Fruit fly (Drosophila melanogaster) whole organism, embryonic: ENCODE measurements around the gene CG32192.

Experiments used
- Atf-2 ChIP-seq: fragments of 200-800 bp; sonication (Bioruptor generic); optimal IDR thresholded peaks from 2 replicates; lab custom pipeline; 2016; ENCODE audit warnings: missing biosample characterization, missing genetic modification characterization
- Atf3 ChIP-seq: fragments of 200-800 bp; sonication (Bioruptor generic); optimal IDR thresholded peaks from 3 replicates; lab custom pipeline; 2016; ENCODE audit warnings: missing biosample characterization, missing genetic modification characterization
- CG10321 ChIP-seq: fragments of 200-800 bp; sonication (Bioruptor generic); IDR thresholded peaks from 2 replicates; pipeline ENCODE4 v1.3.6; 2022; ENCODE audit warnings: missing biosample characterization, missing genetic modification characterization
- CG10462 ChIP-seq: fragments of 200-800 bp; sonication (Bioruptor generic); optimal IDR thresholded peaks from 2 replicates; lab custom pipeline; 2016; ENCODE audit warnings: missing biosample characterization, missing genetic modification characterization
- CG10543 ChIP-seq: fragments of 200-800 bp; sonication (Bioruptor generic); optimal IDR thresholded peaks from 3 replicates; lab custom pipeline; 2017; ENCODE audit warnings: missing biosample characterization, mild to moderate bottlenecking, missing genetic modification characterization, moderate library complexity
- CG1233 ChIP-seq: fragments of 200-800 bp; sonication (Bioruptor generic); optimal IDR thresholded peaks from 4 replicates; lab custom pipeline; 2018; ENCODE audit warnings: missing biosample characterization, mild to moderate bottlenecking, missing genetic modification characterization
- CG13624 ChIP-seq: fragments of 200-800 bp; sonication (Bioruptor generic); optimal IDR thresholded peaks from 2 replicates; lab custom pipeline; 2016; ENCODE audit warnings: missing biosample characterization, missing genetic modification characterization
- CG16813 ChIP-seq: fragments of 200-800 bp; sonication (Bioruptor generic); IDR thresholded peaks from 3 replicates; pipeline ENCODE4 v1.3.6; 2022; ENCODE audit warnings: missing biosample characterization, missing genetic modification characterization; ENCODE audit not compliant: partially characterized antibody
- CG16863 ChIP-seq: fragments of 200-800 bp; sonication (Bioruptor generic); optimal IDR thresholded peaks from 3 replicates; lab custom pipeline; 2016; ENCODE audit warnings: missing biosample characterization, missing genetic modification characterization
- CG2202 ChIP-seq: fragments of 200-800 bp; sonication (Bioruptor generic); optimal IDR thresholded peaks from 2 replicates; lab custom pipeline; 2018; ENCODE audit warnings: missing biosample characterization, mild to moderate bottlenecking, missing genetic modification characterization
- CG5245 ChIP-seq: fragments of 200-800 bp; sonication (Bioruptor generic); optimal IDR thresholded peaks from 3 replicates; lab custom pipeline; 2016; ENCODE audit warnings: missing biosample characterization, missing genetic modification characterization
- CG6791 ChIP-seq: fragments of 200-800 bp; sonication (Bioruptor generic); IDR thresholded peaks from 3 replicates; pipeline ENCODE4 v1.3.6; 2022; ENCODE audit warnings: missing biosample characterization, missing genetic modification characterization; ENCODE audit not compliant: partially characterized antibody
- CG7987 ChIP-seq: fragments of 200-800 bp; sonication (Bioruptor generic); optimal IDR thresholded peaks from 2 replicates; lab custom pipeline; 2018; ENCODE audit warnings: missing biosample characterization, mild to moderate bottlenecking, missing genetic modification characterization, moderate library complexity
- CG8924 ChIP-seq: fragments of 200-800 bp; optimal IDR thresholded peaks from 3 replicates; lab custom pipeline; 2019; ENCODE audit warnings: missing biosample characterization, mild to moderate bottlenecking, missing genetic modification characterization, moderate library complexity
- D19A ChIP-seq: fragments of 200-800 bp; optimal IDR thresholded peaks from 3 replicates; lab custom pipeline; 2019; ENCODE audit warnings: missing biosample characterization, mild to moderate bottlenecking, missing genetic modification characterization, moderate library complexity
- Dek ChIP-seq: fragments of 200-800 bp; sonication (Bioruptor generic); optimal IDR thresholded peaks from 3 replicates; lab custom pipeline; 2019; ENCODE audit warnings: missing biosample characterization, mild to moderate bottlenecking, missing genetic modification characterization, moderate library complexity
- Dll ChIP-seq: fragments of 200-800 bp; sonication (Bioruptor generic); IDR thresholded peaks from 4 replicates; pipeline ENCODE4 v1.3.6; 2022; ENCODE audit warnings: missing biosample characterization, missing genetic modification characterization; ENCODE audit not compliant: partially characterized antibody
- Dp ChIP-seq: fragments of 200-800 bp; sonication (Bioruptor generic); optimal IDR thresholded peaks from 2 replicates; lab custom pipeline; 2018; ENCODE audit warnings: missing biosample characterization, mild to moderate bottlenecking, missing genetic modification characterization, moderate library complexity
- Dref ChIP-seq: fragments of 200-800 bp; sonication (Bioruptor generic); IDR thresholded peaks from 2 replicates; pipeline ENCODE4 v1.3.6; 2022; ENCODE audit warnings: missing biosample characterization, missing genetic modification characterization
- Ets97D ChIP-seq: fragments of 200-800 bp; sonication (Bioruptor generic); optimal IDR thresholded peaks from 3 replicates; lab custom pipeline; 2016; ENCODE audit warnings: missing biosample characterization, missing genetic modification characterization
- Fer1 ChIP-seq: fragments of 200-800 bp; sonication (Bioruptor generic); optimal IDR thresholded peaks from 2 replicates; lab custom pipeline; 2017; ENCODE audit warnings: missing biosample characterization, mild to moderate bottlenecking, missing genetic modification characterization
- HHEX ChIP-seq: fragments of 200-800 bp; sonication (Bioruptor generic); optimal IDR thresholded peaks from 3 replicates; lab custom pipeline; 2017; ENCODE audit warnings: missing biosample characterization, mild to moderate bottlenecking, missing genetic modification characterization, missing genetic modification reagents
- HLH3B ChIP-seq: fragments of 200-800 bp; sonication (Bioruptor generic); IDR thresholded peaks from 2 replicates; pipeline ENCODE4 v1.3.6; 2022; ENCODE audit warnings: missing biosample characterization, missing genetic modification characterization
- Hr3 ChIP-seq: fragments of 200-800 bp; sonication (Bioruptor generic); optimal IDR thresholded peaks from 3 replicates; lab custom pipeline; 2016; ENCODE audit warnings: missing biosample characterization, missing genetic modification characterization
- Hsf ChIP-seq: fragments of 200-800 bp; sonication (Bioruptor generic); optimal IDR thresholded peaks from 3 replicates; lab custom pipeline; 2016; ENCODE audit warnings: missing biosample characterization, missing genetic modification characterization
- MTF-1 ChIP-seq: fragments of 200-800 bp; sonication (Bioruptor generic); optimal IDR thresholded peaks from 2 replicates; lab custom pipeline; 2018; ENCODE audit warnings: missing biosample characterization, mild to moderate bottlenecking, missing genetic modification characterization, borderline replicate concordance
- Meics ChIP-seq: fragments of 200-800 bp; sonication (Bioruptor generic); optimal IDR thresholded peaks from 2 replicates; lab custom pipeline; 2017; ENCODE audit warnings: missing biosample characterization, mild to moderate bottlenecking, missing genetic modification characterization
- Myb ChIP-seq: fragments of 200-800 bp; sonication (Bioruptor generic); optimal IDR thresholded peaks from 2 replicates; lab custom pipeline; 2016; ENCODE audit warnings: missing biosample characterization, missing genetic modification characterization
- Poxn ChIP-seq: fragments of 200-800 bp; sonication (Bioruptor generic); IDR thresholded peaks from 2 replicates; pipeline ENCODE4 v1.3.6; 2022; ENCODE audit warnings: missing biosample characterization, missing genetic modification characterization
- Usf ChIP-seq: fragments of 200-800 bp; sonication (Bioruptor generic); optimal IDR thresholded peaks from 2 replicates; lab custom pipeline; 2017; ENCODE audit warnings: missing genotype, missing biosample characterization, missing genetic modification characterization
- ara ChIP-seq: fragments of 200-800 bp; sonication (Bioruptor generic); IDR thresholded peaks from 2 replicates; pipeline ENCODE4 v1.3.6; 2022; ENCODE audit warnings: missing biosample characterization, missing genetic modification characterization
- bcd ChIP-seq: fragments of 200-800 bp; sonication (Bioruptor generic); optimal IDR thresholded peaks from 2 replicates; lab custom pipeline; 2017; ENCODE audit warnings: missing biosample characterization, mild to moderate bottlenecking, missing genetic modification characterization
- bsh ChIP-seq, 2 experiments: fragments of 200-800 bp; sonication (Bioruptor generic); optimal IDR thresholded peaks; 2 replicates each; lab custom pipeline; 2017 to 2018; ENCODE audit warnings: mild to moderate bottlenecking in 2 of 2, missing biosample characterization in 2 of 2, missing genetic modification characterization in 2 of 2, moderate library complexity in 1 of 2
- chm ChIP-seq: fragments of 200-800 bp; sonication (Bioruptor generic); IDR thresholded peaks from 2 replicates; pipeline ENCODE4 v1.3.6; 2022; ENCODE audit warnings: missing biosample characterization, missing genetic modification characterization
- ci ChIP-seq: fragments of 200-800 bp; sonication (Bioruptor generic); IDR thresholded peaks from 3 replicates; pipeline ENCODE4 v1.3.6; 2022; ENCODE audit warnings: missing biosample characterization, missing genetic modification characterization
- crol ChIP-seq: fragments of 200-800 bp; sonication (Bioruptor generic); IDR thresholded peaks from 2 replicates; pipeline ENCODE4 v1.3.6; 2022; ENCODE audit warnings: missing biosample characterization, missing genetic modification characterization
- cwo ChIP-seq: fragments of 200-800 bp; sonication (Bioruptor generic); optimal IDR thresholded peaks from 3 replicates; lab custom pipeline; 2017; ENCODE audit warnings: missing biosample characterization, missing genetic modification characterization, mild to moderate bottlenecking, moderate library complexity, missing genetic modification reagents
- dati ChIP-seq: fragments of 200-800 bp; sonication (Bioruptor generic); IDR thresholded peaks from 2 replicates; pipeline ENCODE4 v1.3.6; 2022; ENCODE audit warnings: missing biosample characterization, missing genetic modification characterization
- dm ChIP-seq: fragments of 200-800 bp; sonication (Bioruptor generic); optimal IDR thresholded peaks from 3 replicates; lab custom pipeline; 2016; ENCODE audit warnings: missing biosample characterization, missing genetic modification characterization
- dpn ChIP-seq, 2 experiments: fragments of 200-800 bp; sonication (Bioruptor generic); optimal IDR thresholded peaks; 3 replicates each; lab custom pipeline; 2016; ENCODE audit warnings: missing biosample characterization in 2 of 2, missing genetic modification characterization in 2 of 2
- ems ChIP-seq: fragments of 200-800 bp; sonication (Bioruptor generic); optimal IDR thresholded peaks from 3 replicates; lab custom pipeline; 2016; ENCODE audit warnings: missing biosample characterization, missing genetic modification characterization
- eve ChIP-seq, 2 experiments: fragments of >200 bp; optimal IDR thresholded peaks; 2 replicates each; lab custom pipeline; 2017; ENCODE audit warnings: missing biosample characterization in 2 of 2, missing genetic modification characterization in 2 of 2
- ewg ChIP-seq: fragments of 200-800 bp; sonication (Bioruptor generic); optimal IDR thresholded peaks from 3 replicates; lab custom pipeline; 2017; ENCODE audit warnings: mild to moderate bottlenecking, missing biosample characterization, missing genetic modification reagents, missing genetic modification characterization
- fd64A ChIP-seq: fragments of 200-800 bp; sonication (Bioruptor generic); optimal IDR thresholded peaks from 3 replicates; lab custom pipeline; 2018; ENCODE audit warnings: missing biosample characterization, mild to moderate bottlenecking, missing genetic modification characterization
- her ChIP-seq: fragments of 200-800 bp; sonication (Bioruptor generic); optimal IDR thresholded peaks from 2 replicates; lab custom pipeline; 2016; ENCODE audit warnings: missing biosample characterization, missing genetic modification characterization
- jumu ChIP-seq: fragments of 200-800 bp; sonication (Bioruptor generic); optimal IDR thresholded peaks from 3 replicates; lab custom pipeline; 2016; ENCODE audit warnings: missing biosample characterization, missing genetic modification characterization
- klu ChIP-seq: fragments of 200-800 bp; sonication (Bioruptor generic); IDR thresholded peaks from 2 replicates; pipeline ENCODE4 v1.3.6; 2022; ENCODE audit warnings: missing biosample characterization, missing genetic modification characterization
- nmo ChIP-seq: fragments of 200-800 bp; sonication (Bioruptor generic); optimal IDR thresholded peaks from 2 replicates; lab custom pipeline; 2018; ENCODE audit warnings: missing biosample characterization, mild to moderate bottlenecking, missing genetic modification characterization, moderate library complexity
- oc ChIP-seq: fragments of 200-800 bp; sonication (Bioruptor generic); optimal IDR thresholded peaks from 2 replicates; lab custom pipeline; 2018; ENCODE audit warnings: missing biosample characterization, mild to moderate bottlenecking, missing genetic modification characterization, moderate library complexity
- scrt ChIP-seq: fragments of 200-800 bp; sonication (Bioruptor generic); optimal IDR thresholded peaks from 2 replicates; lab custom pipeline; 2018; ENCODE audit warnings: missing biosample characterization, mild to moderate bottlenecking, missing genetic modification characterization, moderate library complexity
- ssp ChIP-seq: fragments of 200-800 bp; sonication (Bioruptor generic); IDR thresholded peaks from 2 replicates; pipeline ENCODE4 v1.3.6; 2022; ENCODE audit warnings: missing biosample characterization, missing genetic modification characterization

Gene CG32192

dm6 chr3L:18088027-18088426 is 47.9 kb downstream of the CG32192 start (continued):
- no peak for TF ChIP-seq oc (tag; lab: Kevin White, UChicago)
- TF ChIP-seq D19A (tag; lab: Kevin White, UChicago) = no peak
- TF ChIP-seq Dref = no peak
- peak in 1 of 2 experiments; percentile 4 for TF ChIP-seq dpn (GFP tag; optimal IDR thresholded peaks at IDR 0.05; lab: Kevin White, UChicago)
- TF ChIP-seq CG10543 (GFP tag; lab: Kevin White, UChicago) = no peak
- no peak for TF ChIP-seq CG2202 (tag; lab: Kevin White, UChicago)
- no peak for TF ChIP-seq CG7987 (GFP tag; lab: Kevin White, UChicago)
- TF ChIP-seq ara (GFP tag; lab: Robert Waterston, UW) = 0 out of 2 replicates have a peak, but pooled peaks have one; percentile 21
- no peak for TF ChIP-seq eve (GFP tag; optimal IDR thresholded peaks at IDR 0.05; lab: Kevin White, UChicago)
- peak; percentile 49 for TF ChIP-seq Dp (GFP tag; lab: Kevin White, UChicago)
- TF ChIP-seq nmo (GFP tag; lab: Kevin White, UChicago) = peak; percentile 55
- no peak for TF ChIP-seq chm (GFP tag; lab: Robert Waterston, UW)
- TF ChIP-seq CG16813 (GFP tag; lab: Robert Waterston, UW) = peak; percentile 43; the same call in 1 of the 3 replicates
- no peak for TF ChIP-seq Atf-2
- peak; percentile 6 for TF ChIP-seq dm (GFP tag; lab: Kevin White, UChicago)
- TF ChIP-seq CG10321 (GFP tag; lab: Robert Waterston, UW) = no peak
- no peak for TF ChIP-seq MTF-1 (GFP tag; lab: Kevin White, UChicago)
- TF ChIP-seq scrt (GFP tag; lab: Kevin White, UChicago) = no peak
- TF ChIP-seq Dek = peak; percentile 17
- TF ChIP-seq ems (GFP tag; lab: Kevin White, UChicago) = no peak
- TF ChIP-seq CG5245 (GFP tag; lab: Kevin White, UChicago) = no peak
- TF ChIP-seq CG13624 = peak; percentile 22
- TF ChIP-seq Fer1 (GFP tag; lab: Kevin White, UChicago) = no peak
- TF ChIP-seq HLH3B (GFP tag; lab: Robert Waterston, UW) = no peak
- TF ChIP-seq Myb (GFP tag; lab: Kevin White, UChicago) = peak; percentile 86
- no peak for TF ChIP-seq CG16863 (GFP tag; lab: Kevin White, UChicago)
- TF ChIP-seq Ets97D (GFP tag; lab: Kevin White, UChicago) = peak; percentile 78
- TF ChIP-seq Atf3 (GFP tag; lab: Kevin White, UChicago) = no peak
- no peak for TF ChIP-seq crol (GFP tag; lab: Robert Waterston, UW)
- TF ChIP-seq Poxn (GFP tag; lab: Robert Waterston, UW) = no peak
- TF ChIP-seq klu (GFP tag; lab: Robert Waterston, UW) = no peak
- TF ChIP-seq ewg (GFP tag; lab: Kevin White, UChicago) = no peak
- no peak for TF ChIP-seq ssp
- no peak for TF ChIP-seq Hr3 (GFP tag; lab: Kevin White, UChicago)
- no peak for TF ChIP-seq Hsf (GFP tag; lab: Kevin White, UChicago)
- TF ChIP-seq CG10462 (GFP tag; lab: Kevin White, UChicago) = no peak
- TF ChIP-seq Dll = no peak
- TF ChIP-seq Meics = no peak
- no peak for TF ChIP-seq her (GFP tag; lab: Kevin White, UChicago)
- no peak for TF ChIP-seq CG6791 (GFP tag; lab: Robert Waterston, UW)
- TF ChIP-seq ci (GFP tag; lab: Robert Waterston, UW) = peak; percentile 55; the same call in 2 of the 3 replicates
- TF ChIP-seq bsh (GFP tag; optimal IDR thresholded peaks at IDR 0.05; lab: Kevin White, UChicago) = no peak
- no peak for TF ChIP-seq CG8924
- no peak for TF ChIP-seq fd64A (GFP tag; lab: Kevin White, UChicago)
- TF ChIP-seq Usf (GFP tag; lab: Kevin White, UChicago) = no peak
- no peak for TF ChIP-seq jumu (GFP tag; lab: Kevin White, UChicago)
- TF ChIP-seq cwo (GFP tag; lab: Kevin White, UChicago) = no peak
- no peak for TF ChIP-seq dati (GFP tag; lab: Robert Waterston, UW)
- TF ChIP-seq bcd (GFP tag; lab: Kevin White, UChicago) = peak; percentile 2
- no peak for TF ChIP-seq HHEX
- no peak for TF ChIP-seq CG1233 (GFP tag; lab: Kevin White, UChicago)
